Worm (Caenorhabditis elegans) whole organism, dauer: ENCODE data around the gene ech-4.

ENCODE experiments used
- unc-62 ChIP-seq: sonication (generic microtip); optimal IDR thresholded peaks from 2 replicates; lab custom pipeline; 2017; ENCODE audit warnings: missing biosample characterization, missing genetic modification reagents, missing genetic modification characterization

Gene ech-4

ce11 chrII:10861723-10862486 lies 41.1 kb downstream of the ech-4 start:
- no peak for TF ChIP-seq unc-62 (GFP tag; lab: Kevin White, UChicago)

ce11 chrII:10862749-10863656 lies 42.2 kb downstream of the ech-4 start:
- TF ChIP-seq unc-62 (GFP tag; lab: Kevin White, UChicago), result no peak

ce11 chrII:10867219-10867618 lies 46.4 kb downstream of the ech-4 start:
- no peak for TF ChIP-seq unc-62 (GFP tag; lab: Kevin White, UChicago)

ce11 chrII:10868670-10869246 lies 47.9 kb downstream of the ech-4 start, which contains the start of the genes gmps-1 and cap-2:
TSS of gene gmps-1 (minus strand) at chrII:10868720.
TSS of gene cap-2 (plus strand) at chrII:10869196.
- no peak for TF ChIP-seq unc-62 (GFP tag; lab: Kevin White, UChicago)

- no peak for TF ChIP-seq unc-62 (GFP tag; lab: Kevin White, UChicago)
Measured at ce11 chrII:10870698-10871097, 49.9 kb downstream of the ech-4 start.
